Worm (Caenorhabditis elegans): ENCODE measurements around the gene mlc-7.
A peak's percentile ranks its signal among the peaks of the same experiment; 100 is the strongest.

Gene mlc-7

DNA sequence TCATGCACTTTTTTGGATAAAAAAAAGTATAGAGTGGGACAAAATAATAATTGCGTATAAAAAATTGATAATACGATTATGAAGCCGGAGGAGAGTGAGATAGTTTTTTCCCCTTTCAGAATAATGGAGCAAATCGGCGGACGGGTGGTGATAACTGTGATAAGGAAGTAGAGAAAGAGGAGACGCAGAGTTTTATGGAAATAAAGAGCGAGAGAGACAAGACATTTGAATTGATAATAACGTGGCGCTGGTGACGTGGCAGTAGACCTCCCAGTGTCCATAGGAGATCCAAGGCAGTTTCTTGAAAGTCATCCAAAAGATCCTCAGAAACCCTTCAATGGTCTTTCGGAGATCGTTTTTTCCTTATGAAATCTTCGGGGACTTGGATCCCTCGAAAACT, 17.4 kb upstream of the mlc-7 start:
- TF ChIP-seq aly-2 (tag; optimal IDR thresholded peaks at IDR 0.05) (no peak), pha-4 (tag; optimal IDR thresholded peaks at IDR 0.05) (peak; percentile 30), fkh-2 (tag; optimal IDR thresholded peaks at IDR 0.05) (no peak), ztf-4 (tag; optimal IDR thresholded peaks at IDR 0.05) (no peak), elt-2 (tag; optimal IDR thresholded peaks at IDR 0.05) (peak; percentile 92), pqm-1 (tag; optimal IDR thresholded peaks at IDR 0.05) (peak; percentile 85), ceh-28 (tag; optimal IDR thresholded peaks at IDR 0.05) (no peak), jun-1 (tag; optimal IDR thresholded peaks at IDR 0.05) (peak; percentile 29), ztf-11 (tag; optimal IDR thresholded peaks at IDR 0.05) (no peak)

DNA sequence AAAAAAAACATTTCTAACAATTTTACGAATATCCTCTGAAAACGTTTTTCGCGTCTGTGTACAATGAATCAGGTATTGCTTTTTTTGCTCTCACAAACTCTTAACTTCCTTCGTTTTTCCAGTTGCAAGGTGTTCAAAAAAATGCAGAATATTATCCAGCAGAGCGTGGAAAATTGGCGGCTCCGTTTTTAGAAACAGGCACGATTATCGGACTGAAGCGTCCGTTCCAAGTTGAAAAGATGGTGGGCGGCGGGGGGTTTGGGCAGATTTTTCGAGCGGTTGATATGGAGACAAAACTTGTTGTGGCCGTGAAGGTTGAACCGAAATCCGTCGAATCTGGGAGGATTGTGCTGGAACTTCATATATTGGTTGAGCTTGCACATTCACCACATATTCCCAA, 16.2 kb upstream of the mlc-7 start, which contains the start of gene W06F12.3:
Gene W06F12.3 (plus strand): TSS at position 23 of the 400 bp plus-strand sequence.
- no peak for TF ChIP-seq fos-1 (tag; optimal IDR thresholded peaks at IDR 0.05)
- TF ChIP-seq nhr-11 (tag; optimal IDR thresholded peaks at IDR 0.05): no peak
- TF ChIP-seq eor-1 (tag; optimal IDR thresholded peaks at IDR 0.05): no peak
- no peak for TF ChIP-seq egl-5 (tag; optimal IDR thresholded peaks at IDR 0.05)
- TF ChIP-seq snpc-4 (tag; optimal IDR thresholded peaks at IDR 0.05): no peak
- no peak for TF ChIP-seq unc-62 (GFP tag; optimal IDR thresholded peaks at IDR 0.05)

DNA sequence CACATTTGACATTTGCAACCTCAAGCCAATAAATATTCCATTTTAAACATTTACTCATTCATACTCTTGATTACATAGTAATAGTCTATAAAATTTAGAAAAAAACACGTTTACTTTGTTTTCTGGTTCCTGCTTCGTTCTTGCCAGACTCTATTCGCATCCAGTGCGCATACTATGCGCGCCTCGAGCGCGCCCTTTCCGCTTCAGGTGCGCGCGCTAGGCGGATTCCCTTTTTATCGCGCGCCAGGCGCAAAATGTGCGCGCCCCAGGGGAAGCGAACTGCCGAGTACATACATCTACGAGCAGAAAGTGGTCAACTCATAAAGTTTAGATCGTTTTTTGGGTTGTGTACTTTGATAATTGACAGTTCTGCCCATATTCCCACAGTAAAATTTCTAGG, 9.8 kb upstream of the mlc-7 start:
- TF ChIP-seq nhr-12 (tag; optimal IDR thresholded peaks at IDR 0.05) (no peak), tbx-2 (tag; optimal IDR thresholded peaks at IDR 0.05) (no peak), ZK546.5 (tag; optimal IDR thresholded peaks at IDR 0.05) (no peak), snpc-4 (tag; optimal IDR thresholded peaks at IDR 0.05) (no peak), egl-27 (tag; optimal IDR thresholded peaks at IDR 0.05) (no peak), egl-5 (tag; optimal IDR thresholded peaks at IDR 0.05) (no peak), lin-15B (tag; optimal IDR thresholded peaks at IDR 0.05) (no peak)

DNA sequence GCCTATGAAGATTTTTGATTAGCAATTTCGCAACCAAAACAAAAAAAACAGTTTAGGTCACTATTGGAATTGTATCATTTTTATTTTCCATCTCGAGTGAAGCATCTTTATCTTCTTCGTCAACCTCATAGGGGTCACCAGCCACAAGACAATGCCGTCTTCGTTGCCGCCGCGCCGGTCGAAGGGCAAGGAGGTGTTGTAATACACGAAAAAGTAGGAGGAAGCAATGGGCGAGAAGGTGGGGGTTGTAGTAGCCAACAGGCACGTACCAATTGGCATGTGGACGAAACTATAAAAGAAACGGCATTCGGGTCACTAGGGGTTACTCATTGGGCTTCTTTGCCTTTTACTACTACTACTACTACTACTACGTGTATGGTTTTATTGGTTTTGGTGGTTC, 9.2 kb upstream of the mlc-7 start:
- TF ChIP-seq nhr-67 (tag; optimal IDR thresholded peaks at IDR 0.05) (no peak), nhr-77 (tag; optimal IDR thresholded peaks at IDR 0.05) (no peak), nhr-11 (tag; optimal IDR thresholded peaks at IDR 0.05) (no peak), R02D3.7 (tag; optimal IDR thresholded peaks at IDR 0.05) (no peak), nfya-1 (tag; optimal IDR thresholded peaks at IDR 0.05; ENCODE audit: insufficient read depth) (peak; percentile 12), nhr-25 (tag; optimal IDR thresholded peaks at IDR 0.05) (peak; percentile 59)

DNA sequence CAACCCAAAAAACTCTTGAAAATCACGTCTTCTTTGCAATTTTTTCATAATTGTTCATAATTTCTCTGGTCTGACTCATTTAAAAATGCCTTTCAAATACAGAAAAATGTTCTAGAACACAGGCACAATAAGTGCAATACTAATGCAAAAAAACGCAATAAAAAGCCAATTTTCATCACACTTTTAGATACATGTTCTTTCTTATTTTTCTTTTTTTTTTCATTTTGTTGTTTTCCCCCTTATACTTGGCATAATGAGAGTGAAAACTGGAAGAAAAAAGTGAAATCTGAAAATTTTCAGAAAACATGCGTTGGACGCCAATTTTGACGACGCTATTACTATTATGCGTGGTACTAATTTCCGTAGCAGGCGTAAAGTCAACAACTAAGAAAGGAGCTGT, 7.3 kb upstream of the mlc-7 start, which contains the start of gene tyr-2:
Gene tyr-2 (plus strand): TSS at position 301 of the 400 bp plus-strand sequence.
- no peak for TF ChIP-seq lsy-12 (tag; optimal IDR thresholded peaks at IDR 0.05)
- no peak for TF ChIP-seq egl-5 (tag; optimal IDR thresholded peaks at IDR 0.05)
- no peak for TF ChIP-seq aly-2 (tag; optimal IDR thresholded peaks at IDR 0.05)
- TF ChIP-seq snpc-4 (tag; optimal IDR thresholded peaks at IDR 0.05): no peak
- TF ChIP-seq nhr-25 (tag; optimal IDR thresholded peaks at IDR 0.05): no peak
- no peak for TF ChIP-seq nhr-23 (tag; optimal IDR thresholded peaks at IDR 0.05)
- TF ChIP-seq daf-12 (tag; optimal IDR thresholded peaks at IDR 0.05): no peak
- no peak for TF ChIP-seq mml-1 (tag; optimal IDR thresholded peaks at IDR 0.05)
- no peak for TF ChIP-seq nhr-28 (tag; optimal IDR thresholded peaks at IDR 0.05)
- TF ChIP-seq eor-1 (tag; optimal IDR thresholded peaks at IDR 0.05): no peak
- no peak for TF ChIP-seq nhr-43 (tag; optimal IDR thresholded peaks at IDR 0.05; ENCODE audit: poor library complexity, severe bottlenecking)
- TF ChIP-seq lin-15B (tag; optimal IDR thresholded peaks at IDR 0.05): no peak
- no peak for TF ChIP-seq nhr-12 (tag; optimal IDR thresholded peaks at IDR 0.05)
- TF ChIP-seq nfya-1 (tag; optimal IDR thresholded peaks at IDR 0.05; ENCODE audit: insufficient read depth): no peak

DNA sequence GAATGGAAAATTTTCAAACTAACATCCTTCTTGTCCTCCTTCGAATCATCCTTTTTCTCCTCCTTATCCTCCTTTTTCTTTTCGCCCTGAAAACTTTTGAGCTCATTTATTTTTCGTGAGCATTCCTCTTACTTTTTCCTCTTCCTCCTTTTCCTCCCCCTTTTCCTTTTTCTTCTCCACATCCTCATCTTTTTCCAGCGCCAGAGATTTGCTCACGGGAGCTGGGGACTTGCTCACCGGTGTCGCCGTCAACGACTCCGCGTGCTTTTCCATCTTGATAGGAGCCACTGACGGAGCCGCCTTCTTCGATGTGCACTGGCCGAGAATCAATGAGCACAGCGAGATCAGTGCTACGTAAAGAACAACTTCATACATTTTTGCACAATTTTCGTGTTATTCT, 2.9 kb upstream of the mlc-7 start, which contains the start of gene K08E3.2:
Gene K08E3.2 (minus strand): TSS at position 375 of the 400 bp plus-strand sequence.
- TF ChIP-seq R02D3.7 (tag; optimal IDR thresholded peaks at IDR 0.05) (no peak), egl-27 (tag; optimal IDR thresholded peaks at IDR 0.05) (no peak), nhr-23 (tag; optimal IDR thresholded peaks at IDR 0.05) (no peak), nhr-28 (tag; optimal IDR thresholded peaks at IDR 0.05) (no peak), fkh-10 (GFP tag; optimal IDR thresholded peaks at IDR 0.05) (no peak), aly-2 (tag; optimal IDR thresholded peaks at IDR 0.05) (no peak), skn-1 (tag; optimal IDR thresholded peaks at IDR 0.05) (no peak), snpc-4 (tag; optimal IDR thresholded peaks at IDR 0.05) (no peak), ama-1 (optimal IDR thresholded peaks at IDR 0.05) (no peak)
